Fruit fly (Drosophila melanogaster): ENCODE results near the gene CatB.

The CatB gene

DNA sequence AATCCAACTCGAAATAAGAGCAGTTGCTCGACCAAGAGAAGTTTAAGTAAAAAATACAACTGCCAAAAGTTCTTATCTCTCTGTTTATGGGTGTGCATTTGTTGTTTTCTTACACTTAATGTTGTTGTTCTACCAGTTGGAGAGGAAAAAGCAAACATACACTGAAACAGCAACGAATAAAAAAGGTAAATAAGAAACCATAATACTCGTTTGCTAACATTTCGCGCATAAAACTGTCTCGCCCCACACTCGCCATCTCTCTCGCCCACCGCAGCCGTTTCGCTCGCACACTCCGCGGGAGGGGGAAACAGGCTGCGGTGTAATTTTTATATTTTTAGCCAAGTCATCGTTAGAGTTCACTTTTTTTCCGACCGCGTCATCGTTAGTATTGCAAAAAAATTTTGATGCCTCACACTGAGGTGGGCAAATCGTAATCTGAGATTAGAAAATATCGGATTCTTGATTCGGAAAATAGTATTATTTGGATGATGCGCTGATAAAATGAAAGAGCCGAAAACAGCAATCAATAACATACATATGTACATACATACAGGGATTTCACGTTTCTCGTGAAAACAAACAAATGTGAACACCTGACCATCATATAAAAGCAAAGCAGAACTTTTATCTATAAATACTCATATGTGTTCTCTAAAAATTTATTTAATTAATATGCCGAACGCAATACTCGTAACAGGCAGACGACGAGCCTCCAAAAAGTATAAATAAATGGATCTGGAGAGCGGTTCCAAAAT, 12.8 kb upstream of the CatB start:
- peak; percentile 93 for TF ChIP-seq kay (GFP tag; ENCODE audit: borderline replicate concordance)
- peak; percentile 16 for TF ChIP-seq Mnt (GFP tag; optimal IDR thresholded peaks at IDR 0.05)
- peak; percentile 98 to 99 for TF ChIP-seq cnc (optimal IDR thresholded peaks at IDR 0.05)
- no peak for TF ChIP-seq Hr96 (GFP tag; optimal IDR thresholded peaks at IDR 0.05)
- peak; percentile 27 for TF ChIP-seq CG7045 (GFP tag; optimal IDR thresholded peaks at IDR 0.05)
- TF ChIP-seq tj (GFP tag; optimal IDR thresholded peaks at IDR 0.05): peak; percentile 88
- peak; percentile 57 for TF ChIP-seq Crg-1 (GFP tag; optimal IDR thresholded peaks at IDR 0.05)
- peak; percentile 52 for TF ChIP-seq pad (GFP tag; optimal IDR thresholded peaks at IDR 0.05)
- peak; percentile 63 for TF ChIP-seq cic (GFP tag; optimal IDR thresholded peaks at IDR 0.05)
- TF ChIP-seq CG7101 (tag; optimal IDR thresholded peaks at IDR 0.05): peak; percentile 15
- TF ChIP-seq ovo (GFP tag; optimal IDR thresholded peaks at IDR 0.05): no peak
- TF ChIP-seq CG1620 (GFP tag; optimal IDR thresholded peaks at IDR 0.05): no peak
- peak; percentile 28 for TF ChIP-seq CG12768 (GFP tag; optimal IDR thresholded peaks at IDR 0.05)
- TF ChIP-seq toe (GFP tag; optimal IDR thresholded peaks at IDR 0.05): no peak

DNA sequence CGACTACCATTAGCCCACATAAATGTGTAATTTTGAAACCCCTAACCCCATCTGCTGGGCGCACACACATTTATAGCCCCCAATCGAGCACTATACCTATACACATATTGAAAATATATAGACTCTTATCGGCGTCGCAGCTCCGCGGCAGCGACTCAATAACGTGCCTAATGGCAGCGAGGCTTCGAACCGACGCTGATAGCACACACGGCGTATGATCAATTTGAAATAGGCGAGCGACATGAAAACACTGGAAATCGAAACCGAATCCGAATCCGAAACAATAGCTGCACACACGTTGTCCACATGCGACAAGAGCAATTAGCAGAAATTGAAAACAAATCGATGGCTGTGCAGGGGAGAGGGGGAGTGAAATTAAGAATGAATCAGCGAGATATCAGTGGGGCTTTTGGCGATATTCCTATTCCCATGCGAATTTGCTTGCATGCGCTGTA, 11.1 kb upstream of the CatB start:
- no peak for TF ChIP-seq ovo (GFP tag; optimal IDR thresholded peaks at IDR 0.05)
- no peak for TF ChIP-seq pad (GFP tag; optimal IDR thresholded peaks at IDR 0.05)
- no peak for TF ChIP-seq CG5204 (GFP tag; optimal IDR thresholded peaks at IDR 0.05)
- no peak for TF ChIP-seq Crg-1 (GFP tag; optimal IDR thresholded peaks at IDR 0.05)
- peak; percentile 46 for TF ChIP-seq bab1 (GFP tag; optimal IDR thresholded peaks at IDR 0.05)
- TF ChIP-seq cnc (optimal IDR thresholded peaks at IDR 0.05): peak in 1 of 2 experiments; percentile 18
- TF ChIP-seq toe (GFP tag; optimal IDR thresholded peaks at IDR 0.05): no peak
- TF ChIP-seq tj (GFP tag; optimal IDR thresholded peaks at IDR 0.05): peak; percentile 93
- TF ChIP-seq CG7045 (GFP tag; optimal IDR thresholded peaks at IDR 0.05): no peak
- TF ChIP-seq CG11617 (GFP tag; optimal IDR thresholded peaks at IDR 0.05): no peak
- peak; percentile 17 for TF ChIP-seq CG33017 (tag; optimal IDR thresholded peaks at IDR 0.05)
- peak; percentile 29 for TF ChIP-seq CG14711 (tag; optimal IDR thresholded peaks at IDR 0.05)
- peak; percentile 95 for TF ChIP-seq kay (GFP tag; ENCODE audit: borderline replicate concordance)
- peak; percentile 45 for TF ChIP-seq CG12768 (GFP tag; optimal IDR thresholded peaks at IDR 0.05)
- peak; percentile 89 for TF ChIP-seq cic (GFP tag; optimal IDR thresholded peaks at IDR 0.05)
- peak; percentile 10 for TF ChIP-seq Hr96 (GFP tag; optimal IDR thresholded peaks at IDR 0.05)
- TF ChIP-seq CG7101 (tag; optimal IDR thresholded peaks at IDR 0.05): peak; percentile 37
- peak; percentile 87 for TF ChIP-seq Mnt (GFP tag; optimal IDR thresholded peaks at IDR 0.05)
- peak; percentile 18 for TF ChIP-seq Clk (GFP tag; optimal IDR thresholded peaks at IDR 0.05)
- no peak for TF ChIP-seq CG1620 (GFP tag; optimal IDR thresholded peaks at IDR 0.05)

DNA sequence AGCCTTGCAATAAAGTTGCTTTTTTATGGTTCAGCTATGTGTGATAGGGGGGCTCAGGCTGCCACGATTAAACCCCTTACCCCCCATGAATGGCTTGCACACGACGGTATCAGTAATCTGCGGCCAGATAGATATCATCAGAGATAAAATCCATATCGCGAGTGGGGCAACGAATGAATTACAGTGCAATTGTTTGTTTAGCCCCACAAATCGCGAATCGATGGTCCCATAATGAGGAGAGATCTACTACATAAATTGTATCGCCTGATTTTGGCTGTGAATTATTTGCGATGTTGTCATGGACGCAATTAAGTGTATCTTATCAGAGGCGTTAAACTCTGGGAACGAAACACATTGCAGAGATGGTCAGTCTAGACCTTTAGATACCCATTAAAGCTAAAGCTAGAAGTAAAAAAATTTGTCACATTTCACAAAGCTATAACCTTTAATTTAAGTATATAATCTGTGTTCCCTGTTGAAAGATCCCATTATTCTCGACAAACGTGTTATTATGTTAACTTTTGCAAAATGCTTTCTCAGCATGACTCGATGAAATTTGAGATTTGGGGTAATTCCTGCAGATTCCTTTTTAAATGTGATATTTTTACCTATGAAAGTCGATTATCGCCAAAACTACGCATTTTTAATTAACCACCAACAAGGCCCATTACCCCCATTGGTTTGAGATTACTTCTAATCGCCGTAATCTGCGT, 7.3 kb upstream of the CatB start:
- TF ChIP-seq kay (GFP tag; ENCODE audit: borderline replicate concordance): peak; percentile 53
- peak; percentile 9 for TF ChIP-seq CG14711 (tag; optimal IDR thresholded peaks at IDR 0.05)
- no peak for TF ChIP-seq toe (GFP tag; optimal IDR thresholded peaks at IDR 0.05)
- TF ChIP-seq tj (GFP tag; optimal IDR thresholded peaks at IDR 0.05): no peak
- no peak for TF ChIP-seq bab1 (GFP tag; optimal IDR thresholded peaks at IDR 0.05)
- TF ChIP-seq CG12768 (GFP tag; optimal IDR thresholded peaks at IDR 0.05): peak; percentile 9
- no peak for TF ChIP-seq CG7101 (tag; optimal IDR thresholded peaks at IDR 0.05)
- TF ChIP-seq CG1620 (GFP tag; optimal IDR thresholded peaks at IDR 0.05): no peak
- TF ChIP-seq Hr96 (GFP tag; optimal IDR thresholded peaks at IDR 0.05): peak; percentile 28
- TF ChIP-seq CG33017 (tag; optimal IDR thresholded peaks at IDR 0.05): peak; percentile 29
- TF ChIP-seq CG11617 (GFP tag; optimal IDR thresholded peaks at IDR 0.05): no peak
- peak; percentile 46 for TF ChIP-seq CG7045 (GFP tag; optimal IDR thresholded peaks at IDR 0.05)
- peak; percentile 13 for TF ChIP-seq Mnt (GFP tag; optimal IDR thresholded peaks at IDR 0.05)
- no peak for TF ChIP-seq CG5204 (GFP tag; optimal IDR thresholded peaks at IDR 0.05)
- peak; percentile 12 to 78 for TF ChIP-seq cnc (optimal IDR thresholded peaks at IDR 0.05)
- peak; percentile 18 for TF ChIP-seq pad (GFP tag; optimal IDR thresholded peaks at IDR 0.05)
- no peak for TF ChIP-seq Clk (GFP tag; optimal IDR thresholded peaks at IDR 0.05)
- peak; percentile 74 for TF ChIP-seq cic (GFP tag; optimal IDR thresholded peaks at IDR 0.05)
- TF ChIP-seq Crg-1 (GFP tag; optimal IDR thresholded peaks at IDR 0.05): no peak
- TF ChIP-seq ovo (GFP tag; optimal IDR thresholded peaks at IDR 0.05): no peak

DNA sequence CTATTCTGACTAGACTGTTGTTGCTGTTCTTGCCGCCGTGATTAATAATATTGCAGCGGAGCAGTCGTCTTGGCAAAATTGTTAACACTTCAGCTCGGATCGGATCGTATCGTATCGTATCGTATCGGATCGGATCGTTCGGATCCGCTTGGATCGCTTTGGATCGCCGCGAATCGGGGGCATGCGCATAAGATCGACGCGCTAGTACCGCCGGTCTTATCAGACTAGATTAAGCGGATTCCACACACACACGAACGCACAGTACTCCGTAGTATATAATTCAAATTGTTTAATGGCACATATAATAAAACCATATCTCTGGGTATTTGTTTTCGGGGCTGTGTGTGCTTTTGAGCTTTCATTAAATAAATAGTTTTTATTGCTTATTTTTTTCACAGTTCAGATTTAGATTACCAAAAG, 5.5 kb upstream of the CatB start:
- TF ChIP-seq Hr96 (GFP tag; optimal IDR thresholded peaks at IDR 0.05) (peak; percentile 43), Crg-1 (GFP tag; optimal IDR thresholded peaks at IDR 0.05) (no peak), CG5204 (GFP tag; optimal IDR thresholded peaks at IDR 0.05) (no peak), CG7101 (tag; optimal IDR thresholded peaks at IDR 0.05) (peak; percentile 23), Mnt (GFP tag; optimal IDR thresholded peaks at IDR 0.05) (peak; percentile 56), Clk (GFP tag; optimal IDR thresholded peaks at IDR 0.05) (no peak), tj (GFP tag; optimal IDR thresholded peaks at IDR 0.05) (peak; percentile 34), CG1620 (GFP tag; optimal IDR thresholded peaks at IDR 0.05) (peak; percentile 2), CG7045 (GFP tag; optimal IDR thresholded peaks at IDR 0.05) (peak; percentile 51), pad (GFP tag; optimal IDR thresholded peaks at IDR 0.05) (no peak), kay (GFP tag; ENCODE audit: borderline replicate concordance) (peak; percentile 99), CG12768 (GFP tag; optimal IDR thresholded peaks at IDR 0.05) (peak; percentile 74), ovo (GFP tag; optimal IDR thresholded peaks at IDR 0.05) (no peak), cnc (optimal IDR thresholded peaks at IDR 0.05) (no peak), CG14711 (tag; optimal IDR thresholded peaks at IDR 0.05) (no peak), CG33017 (tag; optimal IDR thresholded peaks at IDR 0.05) (peak; percentile 48), CG11617 (GFP tag; optimal IDR thresholded peaks at IDR 0.05) (no peak), bab1 (GFP tag; optimal IDR thresholded peaks at IDR 0.05) (peak; percentile 4), cic (GFP tag; optimal IDR thresholded peaks at IDR 0.05) (peak; percentile 96), toe (GFP tag; optimal IDR thresholded peaks at IDR 0.05) (no peak)
